Fruit fly (Drosophila melanogaster): ENCODE results near the gene CG5787.

The CG5787 gene

dm6 chr2L:12707540-12707939 is 5.2 kb downstream of the CG5787 start, which contains the start of the genes CG6180 and CG15484 (continued):
- TF ChIP-seq exex (tag; optimal IDR thresholded peaks at IDR 0.05) (peak; percentile 16), nmo (GFP tag; optimal IDR thresholded peaks at IDR 0.05) (no peak), Doc2 (GFP tag; IDR thresholded peaks at IDR 0.05) (no peak), bigmax (GFP tag; optimal IDR thresholded peaks at IDR 0.05) (no peak), CG2116 (GFP tag; optimal IDR thresholded peaks at IDR 0.05) (peak; percentile 74), CG8089 (GFP tag; optimal IDR thresholded peaks at IDR 0.05) (no peak), Stat92E (GFP tag; optimal IDR thresholded peaks at IDR 0.05) (peak in 1 of 3 experiments; percentile 52), CrebB (tag; optimal IDR thresholded peaks at IDR 0.05) (no peak), pum (GFP tag; optimal IDR thresholded peaks at IDR 0.05) (no peak), CG9817 (tag; optimal IDR thresholded peaks at IDR 0.05) (no peak), Hr51 (GFP tag; optimal IDR thresholded peaks at IDR 0.05) (no peak), scrt (GFP tag; optimal IDR thresholded peaks at IDR 0.05) (no peak), Nf-YC (tag; optimal IDR thresholded peaks at IDR 0.05) (no peak), CG17829 (tag; optimal IDR thresholded peaks at IDR 0.05) (no peak), NC2β (GFP tag; optimal IDR thresholded peaks at IDR 0.05) (no peak), CG1529 (GFP tag; optimal IDR thresholded peaks at IDR 0.05) (no peak), Dbx (GFP tag; IDR thresholded peaks at IDR 0.05) (no peak), CG12744 (GFP tag; optimal IDR thresholded peaks at IDR 0.05) (no peak), Neu2 (GFP tag; optimal IDR thresholded peaks at IDR 0.05; ENCODE audit: borderline replicate concordance) (no peak), CG10267 (tag; optimal IDR thresholded peaks at IDR 0.05) (peak; percentile 16), az2 (GFP tag; optimal IDR thresholded peaks at IDR 0.05) (no peak), CG4854 (GFP tag; optimal IDR thresholded peaks at IDR 0.05) (no peak), tin (GFP tag; optimal IDR thresholded peaks at IDR 0.05) (no peak), Doc3 (GFP tag; IDR thresholded peaks at IDR 0.05; ENCODE audit: partially characterized antibody) (0 out of 3 replicates have a peak, but pooled peaks have one; percentile 37), CG13287 (GFP tag; IDR thresholded peaks at IDR 0.05; ENCODE audit: partially characterized antibody) (peak; percentile 63), Drgx (GFP tag; IDR thresholded peaks at IDR 0.05) (no peak), CG7372 (GFP tag; IDR thresholded peaks at IDR 0.05) (no peak), btn (GFP tag; optimal IDR thresholded peaks at IDR 0.05) (no peak), kni (GFP tag; optimal IDR thresholded peaks at IDR 0.05) (no peak), CG1792 (GFP tag; optimal IDR thresholded peaks at IDR 0.05) (peak; percentile 3), gfzf (GFP tag; optimal IDR thresholded peaks at IDR 0.05) (peak; percentile 13), stwl (tag; optimal IDR thresholded peaks at IDR 0.05) (peak; percentile 48), CG14860 (GFP tag; IDR thresholded peaks at IDR 0.05; ENCODE audit: partially characterized antibody) (0 out of 3 replicates have a peak, but pooled peaks have one; percentile 21), CG34422 (GFP tag; IDR thresholded peaks at IDR 0.05) (0 out of 3 replicates have a peak, but pooled peaks have one; percentile 16), sob (GFP tag; IDR thresholded peaks at IDR 0.05) (no peak), chif (GFP tag; optimal IDR thresholded peaks at IDR 0.05) (no peak), Lim3 (GFP tag; IDR thresholded peaks at IDR 0.05) (no peak), CG6272 (GFP tag; IDR thresholded peaks at IDR 0.05) (no peak), so (GFP tag; IDR thresholded peaks at IDR 0.05) (no peak), cad (GFP tag; optimal IDR thresholded peaks at IDR 0.05) (no peak), Lpt (GFP tag; optimal IDR thresholded peaks at IDR 0.05) (no peak), ems (GFP tag; optimal IDR thresholded peaks at IDR 0.05) (no peak), NFAT (GFP tag; IDR thresholded peaks at IDR 0.05) (no peak), Sin3A (optimal IDR thresholded peaks at IDR 0.05) (peak; percentile 50), CG34224 (GFP tag; IDR thresholded peaks at IDR 0.05; ENCODE audit: partially characterized antibody) (peak; percentile 48; the same call in 2 of the 3 replicates), kay (GFP tag; optimal IDR thresholded peaks at IDR 0.05) (no peak), HLH4C (GFP tag; IDR thresholded peaks at IDR 0.05; ENCODE audit: partially characterized antibody) (peak; percentile 60), slbo (GFP tag; IDR thresholded peaks at IDR 0.05) (no peak), CG10654 (GFP tag; optimal IDR thresholded peaks at IDR 0.05) (no peak), CG7556 (GFP tag; optimal IDR thresholded peaks at IDR 0.05) (no peak), CG15269 (tag; optimal IDR thresholded peaks at IDR 0.05) (no peak)

Data from whole organism, embryonic.